Fruit fly (Drosophila melanogaster): ENCODE measurements around the gene brat.

The brat gene

DNA sequence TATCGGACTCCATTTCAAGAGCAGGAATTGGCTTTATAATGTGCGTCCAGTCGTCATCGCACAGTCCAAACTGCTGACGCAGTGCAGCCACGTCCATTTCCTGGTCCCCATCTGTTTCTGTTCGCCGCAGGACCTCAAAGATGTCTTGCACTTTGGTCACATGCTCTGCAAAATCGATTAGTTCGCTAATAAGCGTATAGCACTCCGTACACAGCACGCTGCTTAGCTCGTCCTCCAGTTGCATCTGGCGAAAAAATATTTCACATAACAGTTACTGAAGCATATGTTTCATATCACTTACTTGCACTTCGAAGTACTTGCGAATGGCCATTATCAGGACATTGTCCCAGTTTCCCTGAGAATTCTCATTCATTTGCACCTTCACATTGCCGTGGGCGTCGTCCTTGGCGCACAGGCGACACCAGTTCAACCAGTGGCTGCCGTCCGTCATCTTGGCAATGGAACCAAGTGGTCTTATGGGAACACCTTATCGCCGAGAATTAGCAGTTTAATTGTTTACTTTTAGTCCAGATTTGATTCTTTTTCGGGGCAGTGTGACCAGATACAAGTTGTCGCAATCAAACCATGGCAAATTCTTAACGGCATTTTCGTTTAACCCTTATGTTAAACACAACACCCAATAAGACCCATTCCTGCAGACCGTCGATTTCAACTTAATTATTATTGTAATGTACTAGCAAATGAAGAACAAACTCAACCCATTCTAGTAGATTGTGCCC, 47.7 kb downstream of the brat start, which contains the start of gene CG17568:
Gene CG17568, minus strand, starts transcription at position 550 of the 740 bp plus-strand sequence.
- no peak for TF ChIP-seq toe (GFP tag; optimal IDR thresholded peaks at IDR 0.05)
- TF ChIP-seq bab1 (GFP tag; optimal IDR thresholded peaks at IDR 0.05): peak; percentile 1
- TF ChIP-seq CG5204 (GFP tag; optimal IDR thresholded peaks at IDR 0.05): no peak
- no peak for TF ChIP-seq CG1620 (GFP tag; optimal IDR thresholded peaks at IDR 0.05)

DNA sequence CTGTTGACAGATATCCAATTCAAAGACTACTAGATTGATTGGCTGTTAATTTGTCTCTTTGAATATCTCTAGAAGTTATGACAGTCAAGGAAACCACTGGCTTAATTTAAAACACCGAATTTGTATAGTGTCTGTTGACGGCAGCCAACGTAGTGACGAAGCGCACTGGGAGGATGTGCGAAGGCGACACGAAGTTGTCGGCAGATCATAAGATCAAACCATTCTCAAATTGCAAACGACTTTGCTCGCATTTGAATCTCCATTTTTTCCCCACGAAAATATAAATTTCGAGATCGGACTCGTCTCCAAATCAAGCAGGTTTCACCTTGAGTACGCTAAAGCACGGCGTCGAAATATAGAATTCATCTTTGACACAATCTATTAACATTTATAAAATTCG, 49.1 kb downstream of the brat start, which contains the start of gene CG42688:
Gene CG42688, minus strand, starts transcription at position 101 of the 400 bp plus-strand sequence.
- TF ChIP-seq CG14711 (tag; optimal IDR thresholded peaks at IDR 0.05) (no peak), cic (GFP tag; optimal IDR thresholded peaks at IDR 0.05) (no peak), CG5204 (GFP tag; optimal IDR thresholded peaks at IDR 0.05) (no peak), CG7101 (tag; optimal IDR thresholded peaks at IDR 0.05) (no peak), ovo (GFP tag; optimal IDR thresholded peaks at IDR 0.05) (no peak), pad (GFP tag; optimal IDR thresholded peaks at IDR 0.05) (no peak), kay (GFP tag; ENCODE audit: borderline replicate concordance) (no peak), bab1 (GFP tag; optimal IDR thresholded peaks at IDR 0.05) (no peak), CG33017 (tag; optimal IDR thresholded peaks at IDR 0.05) (no peak), Mnt (GFP tag; optimal IDR thresholded peaks at IDR 0.05) (no peak), CG11617 (GFP tag; optimal IDR thresholded peaks at IDR 0.05) (no peak), cnc (optimal IDR thresholded peaks at IDR 0.05) (no peak), Hr96 (GFP tag; optimal IDR thresholded peaks at IDR 0.05) (no peak), CG12768 (GFP tag; optimal IDR thresholded peaks at IDR 0.05) (no peak), tj (GFP tag; optimal IDR thresholded peaks at IDR 0.05) (no peak), toe (GFP tag; optimal IDR thresholded peaks at IDR 0.05) (no peak)

DNA sequence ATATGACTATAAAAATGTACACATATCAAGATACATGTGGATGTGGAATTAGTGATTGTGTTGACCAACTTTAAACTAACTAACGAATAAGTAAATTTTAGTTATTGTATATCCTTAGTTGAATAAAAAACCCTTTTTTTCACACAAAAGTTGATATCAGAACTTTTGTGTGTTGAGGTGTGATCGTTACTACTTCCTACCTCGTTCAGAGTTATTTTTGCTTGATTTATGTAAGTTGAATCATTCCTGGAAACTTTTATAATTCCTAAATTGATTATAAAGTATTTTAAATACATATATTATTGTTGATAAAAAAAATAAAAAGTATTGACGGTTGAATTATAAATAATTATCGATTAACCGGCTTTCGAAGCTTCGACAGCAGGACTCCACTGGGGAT, 50.1 kb downstream of the brat start, which contains the start of gene CG46059:
Gene CG46059, minus strand, starts transcription at position 101 of the 400 bp plus-strand sequence.
- TF ChIP-seq CG12768 (GFP tag; optimal IDR thresholded peaks at IDR 0.05): no peak
- no peak for TF ChIP-seq CG1620 (GFP tag; optimal IDR thresholded peaks at IDR 0.05)
- TF ChIP-seq ovo (GFP tag; optimal IDR thresholded peaks at IDR 0.05): no peak
- no peak for TF ChIP-seq kay (GFP tag; ENCODE audit: borderline replicate concordance)
- no peak for TF ChIP-seq Hr96 (GFP tag; optimal IDR thresholded peaks at IDR 0.05)
- no peak for TF ChIP-seq CG7101 (tag; optimal IDR thresholded peaks at IDR 0.05)
- TF ChIP-seq cnc (optimal IDR thresholded peaks at IDR 0.05): no peak
- no peak for TF ChIP-seq Mnt (GFP tag; optimal IDR thresholded peaks at IDR 0.05)
- no peak for TF ChIP-seq CG11617 (GFP tag; optimal IDR thresholded peaks at IDR 0.05)
- no peak for TF ChIP-seq CG33017 (tag; optimal IDR thresholded peaks at IDR 0.05)
- no peak for TF ChIP-seq Clk (GFP tag; optimal IDR thresholded peaks at IDR 0.05)
- TF ChIP-seq CG5204 (GFP tag; optimal IDR thresholded peaks at IDR 0.05): no peak
- no peak for TF ChIP-seq toe (GFP tag; optimal IDR thresholded peaks at IDR 0.05)
- TF ChIP-seq CG14711 (tag; optimal IDR thresholded peaks at IDR 0.05): no peak

- TF ChIP-seq CG7045 (GFP tag; optimal IDR thresholded peaks at IDR 0.05): no peak
- TF ChIP-seq tj (GFP tag; optimal IDR thresholded peaks at IDR 0.05): no peak
- peak; percentile 25 for TF ChIP-seq bab1 (GFP tag; optimal IDR thresholded peaks at IDR 0.05)
- peak; percentile 69 for TF ChIP-seq ovo (GFP tag; optimal IDR thresholded peaks at IDR 0.05)
These were observed 52.1 kb downstream of the brat start, which contains the start of the genes gammaTub37C and pigeon for dm6 chr2L:19185676-19186239. TSS of gene gammaTub37C (minus strand) at chr2L:19185726. TSS of gene pigeon (plus strand) at chr2L:19186043.

DNA sequence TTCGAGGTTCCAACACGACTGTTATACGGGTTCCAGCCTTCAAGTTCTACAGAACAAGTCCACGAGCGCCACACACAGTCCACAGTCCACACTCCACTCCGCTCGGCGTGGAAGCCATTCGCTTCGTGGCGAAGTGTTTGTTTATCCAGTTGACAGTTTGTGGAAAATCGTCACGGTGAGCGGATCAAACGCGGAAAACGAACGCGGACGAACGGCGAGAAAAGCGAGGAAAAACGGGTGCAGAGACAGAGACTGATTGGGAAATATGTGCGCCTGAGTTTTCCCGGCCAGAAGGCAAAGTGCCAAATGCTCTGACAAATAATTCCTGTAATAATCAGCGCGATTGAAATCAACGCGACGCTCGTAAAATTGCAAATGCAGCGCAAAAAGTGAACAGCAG, 56.6 kb downstream of the brat start, which contains the start of gene drl:
Gene drl, plus strand, starts transcription at position 148 of the 400 bp plus-strand sequence.
- TF ChIP-seq CG5204 (GFP tag; optimal IDR thresholded peaks at IDR 0.05) (no peak), cic (GFP tag; optimal IDR thresholded peaks at IDR 0.05) (peak; percentile 27), kay (GFP tag; ENCODE audit: borderline replicate concordance) (no peak), Clk (GFP tag; optimal IDR thresholded peaks at IDR 0.05) (no peak), CG7045 (GFP tag; optimal IDR thresholded peaks at IDR 0.05) (peak; percentile 22), Hr96 (GFP tag; optimal IDR thresholded peaks at IDR 0.05) (peak; percentile 18), CG1620 (GFP tag; optimal IDR thresholded peaks at IDR 0.05) (peak; percentile 14), CG7101 (tag; optimal IDR thresholded peaks at IDR 0.05) (peak; percentile 13), Crg-1 (GFP tag; optimal IDR thresholded peaks at IDR 0.05) (no peak), bab1 (GFP tag; optimal IDR thresholded peaks at IDR 0.05) (peak; percentile 8), CG11617 (GFP tag; optimal IDR thresholded peaks at IDR 0.05) (peak; percentile 36), Mnt (GFP tag; optimal IDR thresholded peaks at IDR 0.05) (peak; percentile 4), CG33017 (tag; optimal IDR thresholded peaks at IDR 0.05) (peak; percentile 33), pad (GFP tag; optimal IDR thresholded peaks at IDR 0.05) (peak; percentile 3), tj (GFP tag; optimal IDR thresholded peaks at IDR 0.05) (peak; percentile 74), ovo (GFP tag; optimal IDR thresholded peaks at IDR 0.05) (no peak), toe (GFP tag; optimal IDR thresholded peaks at IDR 0.05) (no peak), CG14711 (tag; optimal IDR thresholded peaks at IDR 0.05) (peak; percentile 19), CG12768 (GFP tag; optimal IDR thresholded peaks at IDR 0.05) (peak; percentile 35), cnc (optimal IDR thresholded peaks at IDR 0.05) (no peak)

DNA sequence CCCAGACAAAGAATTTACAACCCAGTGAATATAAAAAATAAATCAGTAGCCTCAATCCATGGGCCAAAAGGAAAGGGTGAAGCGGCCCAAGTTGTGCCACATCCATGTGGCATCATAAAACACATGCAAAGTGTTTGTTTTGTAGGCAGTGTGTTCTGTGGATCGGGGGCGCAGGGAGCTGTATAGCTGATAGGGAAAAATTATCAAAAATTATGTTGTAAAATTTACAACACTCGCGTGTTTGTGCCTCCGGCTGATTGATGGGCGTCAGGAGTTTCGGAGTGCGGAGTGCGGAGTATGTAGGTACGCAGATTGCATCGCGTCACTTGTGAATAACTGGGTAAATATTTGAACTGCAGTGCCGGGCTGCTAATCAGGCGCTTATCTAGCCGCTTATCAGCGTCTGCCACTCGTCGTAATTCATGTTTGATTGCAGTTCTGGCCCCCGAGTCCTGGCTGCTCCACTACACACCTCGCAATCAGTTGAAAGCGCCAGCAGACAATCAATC, 58.2 kb downstream of the brat start:
- peak; percentile 24 for TF ChIP-seq CG11617 (GFP tag; optimal IDR thresholded peaks at IDR 0.05)
- peak; percentile 11 for TF ChIP-seq CG7045 (GFP tag; optimal IDR thresholded peaks at IDR 0.05)
- TF ChIP-seq CG14711 (tag; optimal IDR thresholded peaks at IDR 0.05): no peak
- peak; percentile 86 for TF ChIP-seq kay (GFP tag; ENCODE audit: borderline replicate concordance)
- TF ChIP-seq CG5204 (GFP tag; optimal IDR thresholded peaks at IDR 0.05): no peak
- TF ChIP-seq CG12768 (GFP tag; optimal IDR thresholded peaks at IDR 0.05): peak; percentile 8
- no peak for TF ChIP-seq Clk (GFP tag; optimal IDR thresholded peaks at IDR 0.05)
- no peak for TF ChIP-seq cic (GFP tag; optimal IDR thresholded peaks at IDR 0.05)
- peak; percentile 33 for TF ChIP-seq CG33017 (tag; optimal IDR thresholded peaks at IDR 0.05)
- no peak for TF ChIP-seq ovo (GFP tag; optimal IDR thresholded peaks at IDR 0.05)

Measured in whole organism, adult.